Fruit fly (Drosophila melanogaster) whole organism, embryonic: ENCODE results near the gene FBXO11.

Source experiments
- ATbp ChIP-seq: fragments of 200-800 bp; sonication (Bioruptor generic); optimal IDR thresholded peaks from 2 replicates; lab custom pipeline; 2017; ENCODE audit warnings: missing biosample characterization, mild to moderate bottlenecking, missing genetic modification characterization, missing genetic modification reagents
- Aef1 ChIP-seq: fragments of 200-800 bp; sonication (Bioruptor generic); IDR thresholded peaks from 3 replicates; pipeline ENCODE4 v1.3.6; 2022; ENCODE audit warnings: missing biosample characterization, missing genetic modification characterization
- B-H1 ChIP-seq: fragments of 200-800 bp; sonication (Bioruptor generic); IDR thresholded peaks from 3 replicates; pipeline ENCODE4 v1.3.6; 2022; ENCODE audit warnings: missing biosample characterization, missing genetic modification characterization
- BEAF-32 ChIP-seq: fragments of 200-800 bp; sonication (Bioruptor generic); optimal IDR thresholded peaks from 3 replicates; lab custom pipeline; 2017; ENCODE audit warnings: missing biosample characterization, missing genetic modification characterization, mild to moderate bottlenecking, moderate library complexity, missing genetic modification reagents
- CG10462 ChIP-seq: fragments of 200-800 bp; sonication (Bioruptor generic); optimal IDR thresholded peaks from 2 replicates; lab custom pipeline; 2016; ENCODE audit warnings: missing biosample characterization, missing genetic modification characterization
- CG11723 ChIP-seq: fragments of 200-800 bp; sonication (Bioruptor generic); optimal IDR thresholded peaks from 2 replicates; lab custom pipeline; 2017; ENCODE audit warnings: missing biosample characterization, mild to moderate bottlenecking, missing genetic modification characterization
- CG12942 ChIP-seq: fragments of 200-800 bp; sonication (Bioruptor generic); optimal IDR thresholded peaks from 3 replicates; lab custom pipeline; 2016; ENCODE audit warnings: missing biosample characterization, missing genetic modification characterization
- CG13287 ChIP-seq: fragments of 200-800 bp; sonication (Bioruptor generic); IDR thresholded peaks from 2 replicates; pipeline ENCODE4 v1.3.6; 2022; ENCODE audit warnings: missing biosample characterization, missing genetic modification characterization; ENCODE audit not compliant: partially characterized antibody
- CG15479 ChIP-seq: fragments of 200-800 bp; sonication (Bioruptor generic); optimal IDR thresholded peaks from 3 replicates; lab custom pipeline; 2019; ENCODE audit warnings: missing biosample characterization, mild to moderate bottlenecking, missing genetic modification characterization, moderate library complexity
- CG17829 ChIP-seq: fragments of 200-800 bp; optimal IDR thresholded peaks from 2 replicates; lab custom pipeline; 2019; ENCODE audit warnings: missing biosample characterization, mild to moderate bottlenecking, missing genetic modification characterization, moderate library complexity
- CG2120 ChIP-seq: fragments of 200-800 bp; sonication (Bioruptor generic); optimal IDR thresholded peaks from 3 replicates; lab custom pipeline; 2016; ENCODE audit warnings: missing biosample characterization, missing genetic modification characterization
- CG2875 ChIP-seq: fragments of 200-800 bp; sonication (Bioruptor generic); optimal IDR thresholded peaks from 2 replicates; lab custom pipeline; 2017; ENCODE audit warnings: missing biosample characterization, mild to moderate bottlenecking, missing genetic modification characterization, missing genetic modification reagents
- CG30431 ChIP-seq: fragments of 200-800 bp; sonication (Bioruptor generic); optimal IDR thresholded peaks from 2 replicates; lab custom pipeline; 2017; ENCODE audit warnings: missing biosample characterization, missing genetic modification characterization
- CG3065 ChIP-seq: fragments of 200-800 bp; sonication (Bioruptor generic); optimal IDR thresholded peaks from 2 replicates; lab custom pipeline; 2016; ENCODE audit warnings: missing biosample characterization, missing genetic modification characterization
- CG3407 ChIP-seq: fragments of 200-800 bp; sonication (Bioruptor generic); optimal IDR thresholded peaks from 2 replicates; lab custom pipeline; 2018; ENCODE audit warnings: missing biosample characterization, mild to moderate bottlenecking, missing genetic modification characterization
- CG3838 ChIP-seq: fragments of 200-800 bp; sonication (Bioruptor generic); optimal IDR thresholded peaks from 3 replicates; lab custom pipeline; 2016; ENCODE audit warnings: missing biosample characterization, missing genetic modification characterization
- CG4404 ChIP-seq: fragments of 200-800 bp; sonication (Bioruptor generic); IDR thresholded peaks from 2 replicates; pipeline ENCODE4 v1.3.6; 2022; ENCODE audit warnings: missing biosample characterization, missing genetic modification characterization
- CG6272 ChIP-seq: fragments of 200-800 bp; sonication (Bioruptor generic); IDR thresholded peaks from 2 replicates; pipeline ENCODE4 v1.3.6; 2022; ENCODE audit warnings: missing biosample characterization, missing genetic modification characterization
- CkIIα-i1 ChIP-seq: fragments of 200-800 bp; sonication (Bioruptor generic); IDR thresholded peaks from 2 replicates; pipeline ENCODE4 v1.3.6; 2022; ENCODE audit warnings: missing biosample characterization, missing genetic modification characterization
- CrebB ChIP-seq: fragments of 200-800 bp; sonication (Bioruptor generic); optimal IDR thresholded peaks from 3 replicates; lab custom pipeline; 2018; ENCODE audit warnings: missing biosample characterization, mild to moderate bottlenecking, missing genetic modification characterization
- Doc2 ChIP-seq: fragments of 200-800 bp; sonication (Bioruptor generic); IDR thresholded peaks from 2 replicates; pipeline ENCODE4 v1.3.6; 2022; ENCODE audit warnings: missing biosample characterization, missing genetic modification characterization
- ERR ChIP-seq: fragments of 200-800 bp; sonication (Bioruptor generic); optimal IDR thresholded peaks from 2 replicates; lab custom pipeline; 2016; ENCODE audit warnings: missing biosample characterization, missing genetic modification characterization
- Elba2 ChIP-seq: fragments of 200-800 bp; sonication (Bioruptor generic); optimal IDR thresholded peaks from 3 replicates; lab custom pipeline; 2016; ENCODE audit warnings: missing biosample characterization, missing genetic modification characterization
- HHEX ChIP-seq: fragments of 200-800 bp; sonication (Bioruptor generic); optimal IDR thresholded peaks from 3 replicates; lab custom pipeline; 2017; ENCODE audit warnings: missing biosample characterization, mild to moderate bottlenecking, missing genetic modification characterization, missing genetic modification reagents
- HLH3B ChIP-seq: fragments of 200-800 bp; sonication (Bioruptor generic); IDR thresholded peaks from 2 replicates; pipeline ENCODE4 v1.3.6; 2022; ENCODE audit warnings: missing biosample characterization, missing genetic modification characterization
- Hmr ChIP-seq: fragments of 200-800 bp; sonication (Bioruptor generic); optimal IDR thresholded peaks from 3 replicates; lab custom pipeline; 2017; ENCODE audit warnings: mild to moderate bottlenecking, missing biosample characterization, missing genetic modification reagents, missing genetic modification characterization
- Lim3 ChIP-seq: fragments of 200-800 bp; sonication (Bioruptor generic); IDR thresholded peaks from 2 replicates; pipeline ENCODE4 v1.3.6; 2022; ENCODE audit warnings: missing biosample characterization, missing genetic modification characterization
- Max ChIP-seq: fragments of 200-800 bp; sonication (Bioruptor generic); optimal IDR thresholded peaks from 2 replicates; lab custom pipeline; 2016; ENCODE audit warnings: missing biosample characterization, mild to moderate bottlenecking, missing genetic modification characterization
- Myb ChIP-seq: fragments of 200-800 bp; sonication (Bioruptor generic); optimal IDR thresholded peaks from 2 replicates; lab custom pipeline; 2016; ENCODE audit warnings: missing biosample characterization, missing genetic modification characterization
- Ptx1 ChIP-seq: fragments of 200-800 bp; sonication (Bioruptor generic); IDR thresholded peaks from 2 replicates; pipeline ENCODE4 v1.3.6; 2022; ENCODE audit warnings: missing biosample characterization, missing genetic modification characterization
- abd-A ChIP-seq: fragments of 200-800 bp; sonication (Bioruptor generic); optimal IDR thresholded peaks from 3 replicates; lab custom pipeline; 2019; ENCODE audit warnings: missing biosample characterization, mild to moderate bottlenecking, missing genetic modification characterization, moderate library complexity
- amos ChIP-seq: fragments of 200-800 bp; sonication (Bioruptor generic); IDR thresholded peaks from 2 replicates; pipeline ENCODE4 v1.3.6; 2022; ENCODE audit warnings: missing biosample characterization, missing genetic modification characterization; ENCODE audit not compliant: partially characterized antibody
- ato ChIP-seq: fragments of 200-800 bp; sonication (Bioruptor generic); IDR thresholded peaks from 2 replicates; pipeline ENCODE4 v1.3.6; 2022; ENCODE audit warnings: missing biosample characterization, missing genetic modification characterization; ENCODE audit not compliant: partially characterized antibody
- cg ChIP-seq: fragments of 200-800 bp; sonication (Bioruptor generic); optimal IDR thresholded peaks from 3 replicates; lab custom pipeline; 2019; ENCODE audit warnings: missing biosample characterization, mild to moderate bottlenecking, missing genetic modification characterization, moderate library complexity
- ftz-f1 ChIP-seq: fragments of 200-800 bp; sonication (Bioruptor generic); optimal IDR thresholded peaks from 2 replicates; lab custom pipeline; 2016; ENCODE audit warnings: missing biosample characterization, missing genetic modification characterization
- gfzf ChIP-seq: fragments of 200-800 bp; sonication (Bioruptor generic); optimal IDR thresholded peaks from 2 replicates; lab custom pipeline; 2016; ENCODE audit warnings: missing biosample characterization, mild to moderate bottlenecking, missing genetic modification characterization, moderate library complexity
- gsb ChIP-seq: fragments of 200-800 bp; sonication (Bioruptor generic); IDR thresholded peaks from 2 replicates; pipeline ENCODE4 v1.3.6; 2022; ENCODE audit warnings: missing biosample characterization, missing genetic modification characterization
- inv ChIP-seq: fragments of 200-800 bp; sonication (Bioruptor generic); IDR thresholded peaks from 2 replicates; pipeline ENCODE4 v1.3.6; 2022; ENCODE audit warnings: missing biosample characterization, missing genetic modification characterization; ENCODE audit not compliant: partially characterized antibody
- jing ChIP-seq: fragments of 200-800 bp; sonication (Bioruptor generic); optimal IDR thresholded peaks from 2 replicates; lab custom pipeline; 2018; ENCODE audit warnings: missing biosample characterization, mild to moderate bottlenecking, missing genetic modification characterization
- lov ChIP-seq, 2 experiments: fragments of 200-800 bp in 1 of 2; fragments of >200 bp in 1 of 2; sonication (Bioruptor generic) in 1 of 2; IDR thresholded peaks in 1 of 2; optimal IDR thresholded peaks in 1 of 2; 2 replicates in 1 of 2; 3 replicates in 1 of 2; pipeline versions ENCODE4 v1.3.6 to Lab custom; 2017 to 2022; ENCODE audit warnings: missing biosample characterization in 1 of 2, missing genetic modification characterization in 1 of 2
- mam ChIP-seq: fragments of 200-800 bp; sonication (Bioruptor generic); optimal IDR thresholded peaks from 3 replicates; lab custom pipeline; 2016; ENCODE audit warnings: missing biosample characterization, missing genetic modification characterization
- pita ChIP-seq: fragments of 200-800 bp; sonication (Bioruptor generic); optimal IDR thresholded peaks from 2 replicates; lab custom pipeline; 2017; ENCODE audit warnings: missing biosample characterization, mild to moderate bottlenecking, missing genetic modification characterization
- schlank ChIP-seq: fragments of 200-800 bp; sonication (Bioruptor generic); optimal IDR thresholded peaks from 2 replicates; lab custom pipeline; 2018; ENCODE audit warnings: missing biosample characterization, mild to moderate bottlenecking, missing genetic modification characterization
- shn ChIP-seq: fragments of 200-800 bp; sonication (Bioruptor generic); optimal IDR thresholded peaks from 3 replicates; lab custom pipeline; 2016; ENCODE audit warnings: missing biosample characterization, missing genetic modification characterization
- ssp ChIP-seq: fragments of 200-800 bp; sonication (Bioruptor generic); IDR thresholded peaks from 2 replicates; pipeline ENCODE4 v1.3.6; 2022; ENCODE audit warnings: missing biosample characterization, missing genetic modification characterization
- toy ChIP-seq: fragments of 200-800 bp; sonication (Bioruptor generic); IDR thresholded peaks from 2 replicates; pipeline ENCODE4 v1.3.6; 2022; ENCODE audit warnings: missing biosample characterization, missing genetic modification characterization
- wek ChIP-seq: fragments of 200-800 bp; sonication (Bioruptor generic); optimal IDR thresholded peaks from 3 replicates; lab custom pipeline; 2018; ENCODE audit warnings: missing biosample characterization, mild to moderate bottlenecking, missing genetic modification characterization, moderate library complexity
- z ChIP-seq: fragments of 200-800 bp; sonication (Bioruptor generic); IDR thresholded peaks from 3 replicates; pipeline ENCODE4 v1.3.6; 2022; ENCODE audit warnings: missing biosample characterization, missing genetic modification characterization
- zen ChIP-seq: fragments of 200-800 bp; sonication (Bioruptor generic); optimal IDR thresholded peaks from 3 replicates; lab custom pipeline; 2018; ENCODE audit warnings: missing biosample characterization, mild to moderate bottlenecking, missing genetic modification characterization, moderate library complexity
- zfh2 ChIP-seq: fragments of 200-800 bp; sonication (Bioruptor generic); optimal IDR thresholded peaks from 2 replicates; lab custom pipeline; 2016; ENCODE audit warnings: missing biosample characterization, missing genetic modification characterization

Gene FBXO11

dm6 chr3R:9777941-9778360 is 31.2 kb downstream of the FBXO11 start, which contains the start of gene RpS29 (continued):
- peak; percentile 85 for TF ChIP-seq schlank (tag; lab: Kevin White, UChicago)
- TF ChIP-seq zen (tag; lab: Kevin White, UChicago): peak; percentile 39
- peak; percentile 43 for TF ChIP-seq CG2875 (GFP tag; lab: Kevin White, UChicago)
- peak; percentile 68 for TF ChIP-seq wek (GFP tag; lab: Kevin White, UChicago)
- no peak for TF ChIP-seq CG10462 (GFP tag; lab: Kevin White, UChicago)
- TF ChIP-seq Aef1 (GFP tag; lab: Robert Waterston, UW): peak; percentile 77
- TF ChIP-seq mam (GFP tag; lab: Kevin White, UChicago): peak; percentile 92
- peak; percentile 92 for TF ChIP-seq inv (GFP tag; lab: Robert Waterston, UW)
- peak; percentile 97 for TF ChIP-seq CG13287 (GFP tag; lab: Robert Waterston, UW)
- peak; percentile 87 for TF ChIP-seq zfh2 (GFP tag; lab: Kevin White, UChicago)
- peak; percentile 98 for TF ChIP-seq BEAF-32 (GFP tag; lab: Kevin White, UChicago)
- peak; percentile 29 for TF ChIP-seq CG3065 (GFP tag; lab: Kevin White, UChicago)
- TF ChIP-seq ftz-f1 (GFP tag; lab: Kevin White, UChicago): peak; percentile 74
- TF ChIP-seq abd-A (tag; lab: Kevin White, UChicago): no peak
- no peak for TF ChIP-seq CG15479 (GFP tag; lab: Kevin White, UChicago)
- TF ChIP-seq ERR: peak; percentile 85
- no peak for TF ChIP-seq z (GFP tag; lab: Robert Waterston, UW)
- no peak for TF ChIP-seq CG3838 (GFP tag; lab: Kevin White, UChicago)
- TF ChIP-seq ATbp (GFP tag; lab: Kevin White, UChicago): peak; percentile 10
- TF ChIP-seq CG17829 (tag; lab: Kevin White, UChicago): peak; percentile 74
- peak; percentile 46; the same call in 1 of the 2 replicates for TF ChIP-seq CG4404 (GFP tag; lab: Robert Waterston, UW)
- no peak for TF ChIP-seq Elba2 (GFP tag; lab: Kevin White, UChicago)
- TF ChIP-seq shn (GFP tag; lab: Kevin White, UChicago): peak; percentile 88
- peak; percentile 94 for TF ChIP-seq Myb
- peak; percentile 79 for TF ChIP-seq Ptx1 (GFP tag; lab: Robert Waterston, UW)
- TF ChIP-seq CG11723 (GFP tag; lab: Kevin White, UChicago): peak; percentile 68
- TF ChIP-seq gfzf (GFP tag; lab: Kevin White, UChicago): peak; percentile 54
- peak; percentile 51; the same call in 1 of the 2 replicates for TF ChIP-seq toy (GFP tag; lab: Robert Waterston, UW)
- peak; percentile 73 for TF ChIP-seq HLH3B (GFP tag; lab: Robert Waterston, UW)
- peak; percentile 49 for TF ChIP-seq ssp (GFP tag; lab: Robert Waterston, UW)
- TF ChIP-seq Doc2 (GFP tag; lab: Robert Waterston, UW): no peak
- peak; percentile 48; the same call in 1 of the 3 replicates for TF ChIP-seq B-H1 (GFP tag; lab: Robert Waterston, UW)
- TF ChIP-seq CG2120 (GFP tag; lab: Kevin White, UChicago): peak; percentile 90
- TF ChIP-seq pita (GFP tag; lab: Kevin White, UChicago): no peak
- peak; percentile 88 for TF ChIP-seq ato (GFP tag; lab: Robert Waterston, UW)
- no peak for TF ChIP-seq lov (optimal IDR thresholded peaks at IDR 0.05; lab: Kevin White, UChicago)
- TF ChIP-seq lov (GFP tag; IDR thresholded peaks at IDR 0.05; lab: Robert Waterston, UW): peak; percentile 62; the same call in 1 of the 3 replicates
- no peak for TF ChIP-seq jing (GFP tag; lab: Kevin White, UChicago)
- peak; percentile 83 for TF ChIP-seq CG6272 (GFP tag; lab: Robert Waterston, UW)
- 0 out of 2 replicates have a peak, but pooled peaks have one; percentile 33 for TF ChIP-seq CkIIα-i1
- peak; percentile 94 for TF ChIP-seq Hmr (GFP tag; lab: Kevin White, UChicago)
- no peak for TF ChIP-seq cg
- TF ChIP-seq Lim3 (GFP tag; lab: Robert Waterston, UW): peak; percentile 46; the same call in 1 of the 2 replicates
- peak; percentile 47 for TF ChIP-seq CG30431 (GFP tag; lab: Kevin White, UChicago)
- TF ChIP-seq CG3407 (GFP tag; lab: Kevin White, UChicago): peak; percentile 48
- TF ChIP-seq gsb: peak; percentile 77
- TF ChIP-seq CG12942 (GFP tag; lab: Kevin White, UChicago): peak; percentile 78
- TF ChIP-seq amos (GFP tag; lab: Robert Waterston, UW): peak; percentile 99
- peak; percentile 82 for TF ChIP-seq HHEX (GFP tag; lab: Kevin White, UChicago)
- peak; percentile 87 for TF ChIP-seq CrebB (tag; lab: Kevin White, UChicago)
- peak; percentile 76 for TF ChIP-seq Max (GFP tag; lab: Kevin White, UChicago)
